Worm (Caenorhabditis elegans) whole organism, young adult: ENCODE measurements around the gene F26D2.14.

Experiments used
- B0019.2 ChIP-seq: fragments of 200-800 bp; sonication (Bioruptor generic); conservative IDR thresholded peaks from 2 replicates; pipeline ENCODE4 v1.3.6; 2022; ENCODE audit warnings: missing genetic modification reagents, missing genetic modification characterization, missing compliant biosample characterization
- B0035.1 ChIP-seq: sonication (generic microtip); optimal IDR thresholded peaks from 2 replicates; lab custom pipeline; 2016; ENCODE audit warnings: missing genetic modification characterization, mild to moderate bottlenecking, missing compliant biosample characterization, missing genotype, missing genetic modification reagents
- D2030.7 ChIP-seq: fragments of 200-800 bp; sonication (Bioruptor generic); IDR thresholded peaks from 2 replicates; pipeline ENCODE4 v1.3.6; 2022; ENCODE audit warnings: missing genetic modification reagents, missing genetic modification characterization, missing compliant biosample characterization
- F33H1.4 ChIP-seq: fragments of 200-800 bp; sonication (Bioruptor generic); IDR thresholded peaks from 2 replicates; pipeline ENCODE4 v1.3.6; 2022; ENCODE audit warnings: missing genetic modification reagents, missing genetic modification characterization, missing compliant biosample characterization
- F55B11.4 ChIP-seq: sonication (generic microtip); optimal IDR thresholded peaks from 2 replicates; lab custom pipeline; 2016; ENCODE audit warnings: missing compliant biosample characterization, missing genetic modification characterization, borderline replicate concordance; ENCODE audit not compliant: insufficient read depth
- K12H6.12 ChIP-seq: fragments of 200-800 bp; sonication (Bioruptor generic); optimal IDR thresholded peaks from 2 replicates; lab custom pipeline; 2018; ENCODE audit warnings: mild to moderate bottlenecking, missing genetic modification characterization, missing compliant biosample characterization
- Y67H2A.10 ChIP-seq: fragments of 200-800 bp; sonication (Bioruptor generic); conservative IDR thresholded peaks from 2 replicates; pipeline ENCODE4 v1.3.6; 2022; ENCODE audit warnings: missing genetic modification reagents, missing genetic modification characterization, missing compliant biosample characterization
- akir-1 ChIP-seq: fragments of 200-800 bp; sonication (Bioruptor generic); optimal IDR thresholded peaks from 2 replicates; lab custom pipeline; 2018; ENCODE audit warnings: mild to moderate bottlenecking, missing genetic modification characterization, moderate library complexity, missing compliant biosample characterization
- ama-1 ChIP-seq, 3 experiments: fragments of 150-350 bp in 1 of 3; sonication (generic microtip) in 2 of 3; optimal IDR thresholded peaks; 2 replicates each; lab custom pipeline; 2014 to 2018; ENCODE audit warnings: missing biosample characterization in 2 of 3, missing genetic modification characterization in 2 of 3, missing genetic modification reagents in 2 of 3
- attf-5 ChIP-seq: fragments of 200-800 bp; sonication (Bioruptor generic); optimal IDR thresholded peaks from 2 replicates; lab custom pipeline; 2018; ENCODE audit warnings: mild to moderate bottlenecking, missing genetic modification characterization, missing compliant biosample characterization
- ccch-3 ChIP-seq: fragments of 200-800 bp; sonication (Bioruptor generic); optimal IDR thresholded peaks from 2 replicates; lab custom pipeline; 2018; ENCODE audit warnings: mild to moderate bottlenecking, missing genetic modification characterization, missing compliant biosample characterization
- cebp-1 ChIP-seq, 2 experiments: fragments of 200-800 bp in 1 of 2; sonication (Bioruptor generic) in 1 of 2; sonication (generic microtip) in 1 of 2; IDR thresholded peaks in 1 of 2; optimal IDR thresholded peaks in 1 of 2; 2 replicates each; pipeline versions ENCODE4 v1.3.6 to Lab custom; 2017 to 2022; ENCODE audit warnings: missing compliant biosample characterization in 2 of 2, missing genetic modification characterization in 2 of 2, mild to moderate bottlenecking in 1 of 2, missing genetic modification reagents in 1 of 2, moderate library complexity in 1 of 2
- ceh-27 ChIP-seq: fragments of 200-800 bp; sonication (Bioruptor generic); optimal IDR thresholded peaks from 2 replicates; lab custom pipeline; 2018; ENCODE audit warnings: mild to moderate bottlenecking, missing genetic modification characterization, moderate library complexity, missing compliant biosample characterization
- ceh-79 ChIP-seq: sonication (generic microtip); optimal IDR thresholded peaks from 2 replicates; lab custom pipeline; 2017; ENCODE audit warnings: mild to moderate bottlenecking, missing genetic modification characterization, missing compliant biosample characterization
- chd-7 ChIP-seq: sonication (generic microtip); optimal IDR thresholded peaks from 2 replicates; lab custom pipeline; 2016; ENCODE audit warnings: mild to moderate bottlenecking, missing genetic modification characterization, moderate library complexity, missing compliant biosample characterization
- dox-1 ChIP-seq: fragments of 200-800 bp; sonication (Bioruptor generic); IDR thresholded peaks from 2 replicates; pipeline ENCODE4 v1.3.6; 2022; ENCODE audit warnings: missing genetic modification reagents, missing genetic modification characterization, missing compliant biosample characterization
- efl-1 ChIP-seq: fragments of 150-350 bp; optimal IDR thresholded peaks from 2 replicates; lab custom pipeline; 2014; ENCODE audit warnings: missing biosample characterization, missing genetic modification reagents, missing genetic modification characterization
- gei-17 ChIP-seq: fragments of 200-800 bp; sonication (Bioruptor generic); optimal IDR thresholded peaks from 2 replicates; lab custom pipeline; 2018; ENCODE audit warnings: mild to moderate bottlenecking, missing genetic modification characterization, missing compliant biosample characterization
- him-1 ChIP-seq: sonication (generic microtip); optimal IDR thresholded peaks from 2 replicates; lab custom pipeline; 2016; ENCODE audit warnings: missing genotype, missing genetic modification reagents, missing genetic modification characterization, missing compliant biosample characterization
- lin-26 ChIP-seq: fragments of 200-800 bp; sonication (Bioruptor generic); IDR thresholded peaks from 2 replicates; pipeline ENCODE4 v1.3.6; 2022; ENCODE audit warnings: missing genetic modification reagents, missing genetic modification characterization, missing compliant biosample characterization
- lir-1 ChIP-seq: fragments of 200-800 bp; sonication (Bioruptor generic); conservative IDR thresholded peaks from 2 replicates; pipeline ENCODE4 v1.3.6; 2022; ENCODE audit warnings: missing genetic modification reagents, missing genetic modification characterization, missing compliant biosample characterization
- lsl-1 ChIP-seq: fragments of 200-800 bp; sonication (Bioruptor generic); optimal IDR thresholded peaks from 2 replicates; lab custom pipeline; 2018; ENCODE audit warnings: mild to moderate bottlenecking, missing genetic modification characterization, moderate library complexity, missing compliant biosample characterization
- lsy-27 ChIP-seq: sonication (generic microtip); optimal IDR thresholded peaks from 2 replicates; lab custom pipeline; 2017; ENCODE audit warnings: missing genetic modification characterization, mild to moderate bottlenecking, missing compliant biosample characterization, antibody characterized with exemption, missing genotype, borderline replicate concordance; ENCODE audit not compliant: insufficient read depth
- madf-6 ChIP-seq: fragments of 200-800 bp; sonication (Bioruptor generic); IDR thresholded peaks from 2 replicates; pipeline ENCODE4 v1.3.6; 2022; ENCODE audit warnings: missing genetic modification reagents, missing genetic modification characterization, missing compliant biosample characterization
- nhr-120 ChIP-seq: fragments of 200-800 bp; sonication (Bioruptor generic); IDR thresholded peaks from 2 replicates; pipeline ENCODE4 v1.3.6; 2022; ENCODE audit warnings: missing genetic modification characterization, missing compliant biosample characterization
- nhr-179 ChIP-seq: sonication (generic microtip); optimal IDR thresholded peaks from 2 replicates; lab custom pipeline; 2016; ENCODE audit warnings: mild to moderate bottlenecking, missing genetic modification characterization, missing compliant biosample characterization
- nhr-27 ChIP-seq: fragments of 200-800 bp; sonication (Bioruptor generic); optimal IDR thresholded peaks from 2 replicates; lab custom pipeline; 2018; ENCODE audit warnings: mild to moderate bottlenecking, missing genetic modification characterization, moderate library complexity, missing compliant biosample characterization
- pha-4 ChIP-seq: fragments of 150-350 bp; sonication (generic microtip); optimal IDR thresholded peaks from 2 replicates; lab custom pipeline; 2014; ENCODE audit warnings: missing biosample characterization, missing genetic modification reagents, missing genetic modification characterization
- rec-8 ChIP-seq, 2 experiments: sonication (generic microtip); optimal IDR thresholded peaks; 2 replicates each; lab custom pipeline; 2016; ENCODE audit warnings: mild to moderate bottlenecking in 2 of 2, missing genetic modification characterization in 2 of 2, missing genetic modification reagents in 2 of 2, missing genotype in 2 of 2, missing biosample characterization in 1 of 2, missing compliant biosample characterization in 1 of 2, moderate library complexity in 1 of 2
- snpc-1.1 ChIP-seq: sonication (generic microtip); optimal IDR thresholded peaks from 2 replicates; lab custom pipeline; 2017; ENCODE audit warnings: missing genetic modification characterization, mild to moderate bottlenecking, missing compliant biosample characterization, antibody characterized with exemption, moderate library complexity, missing genotype, missing genetic modification reagents; ENCODE audit not compliant: insufficient read depth
- tbp1 ChIP-seq: fragments of 200-800 bp; sonication (Bioruptor generic); optimal IDR thresholded peaks from 2 replicates; lab custom pipeline; 2018; ENCODE audit warnings: mild to moderate bottlenecking, missing genetic modification characterization, missing compliant biosample characterization
- zim-3 ChIP-seq: sonication (generic microtip); optimal IDR thresholded peaks from 2 replicates; lab custom pipeline; 2017; ENCODE audit warnings: mild to moderate bottlenecking, missing genetic modification characterization, moderate library complexity, missing compliant biosample characterization
- ztf-18 ChIP-seq: sonication (generic microtip); optimal IDR thresholded peaks from 2 replicates; lab custom pipeline; 2016; ENCODE audit warnings: missing genotype, mild to moderate bottlenecking, missing genetic modification characterization, missing compliant biosample characterization
- ztf-6 ChIP-seq: fragments of 200-800 bp; sonication (Bioruptor generic); IDR thresholded peaks from 2 replicates; pipeline ENCODE4 v1.3.6; 2022; ENCODE audit warnings: missing genetic modification reagents, missing genetic modification characterization, missing compliant biosample characterization

Gene F26D2.14

DNA sequence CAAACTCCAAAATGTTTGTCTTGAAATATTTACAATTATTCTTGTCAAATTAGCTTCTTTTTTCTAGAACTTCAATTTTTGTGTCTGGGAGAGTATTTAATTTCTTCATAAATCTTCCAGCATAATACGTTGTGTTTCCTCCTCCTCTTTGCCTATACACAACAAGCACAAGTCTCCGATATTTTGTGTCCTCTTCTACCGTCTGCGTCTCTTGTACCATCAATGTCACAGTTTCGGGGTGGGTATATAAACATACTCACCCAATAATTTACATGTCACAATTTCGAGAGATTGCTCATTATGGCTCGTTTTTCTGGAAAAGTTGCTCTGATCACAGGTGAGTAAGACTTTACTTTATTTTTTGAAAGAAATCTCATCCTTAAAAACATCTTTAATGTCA is 1.9 kb downstream of the F26D2.14 start, which contains the start of gene F26D2.15:
Gene F26D2.15 (plus strand): TSS at position 301 of the 400 bp plus-strand sequence.
- TF ChIP-seq lin-26 (GFP tag; lab: Robert Waterston, UW) (no peak), rec-8 (tag; optimal IDR thresholded peaks at IDR 0.05; lab: Kevin White, UChicago) (no peak), lsl-1 (GFP tag; lab: Kevin White, UChicago) (no peak), efl-1 (GFP tag; lab: Kevin White, UChicago) (no peak), Y67H2A.10 (GFP tag; lab: Robert Waterston, UW) (no peak), ztf-6 (GFP tag; lab: Robert Waterston, UW) (no peak), ceh-79 (no peak), dox-1 (no peak)

DNA sequence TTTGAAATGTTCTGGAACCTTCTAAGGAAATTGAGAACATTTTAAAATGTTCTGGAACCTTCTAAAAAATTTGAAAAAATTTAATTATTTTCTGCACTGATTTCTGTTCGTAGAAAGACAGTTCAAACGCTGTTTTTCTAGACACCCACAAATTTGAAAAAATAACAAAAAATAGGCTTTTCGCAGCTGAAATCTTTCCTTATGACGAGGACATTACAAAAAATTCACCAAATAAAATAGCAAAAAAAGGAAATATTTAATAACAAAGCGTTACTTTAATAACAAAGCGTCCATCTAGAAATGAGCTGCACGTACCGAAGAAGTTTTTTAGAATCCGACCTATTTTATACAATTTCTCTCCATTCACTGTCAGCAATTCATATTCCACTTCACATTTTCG is 8.0 kb downstream of the F26D2.14 start, which contains the start of gene srh-141:
Gene srh-141 (plus strand): TSS at position 301 of the 400 bp plus-strand sequence.
- no peak for TF ChIP-seq ccch-3 (GFP tag; lab: Kevin White, UChicago)
- TF ChIP-seq nhr-179 (tag; lab: Kevin White, UChicago) = no peak
- no peak for TF ChIP-seq madf-6
- no peak for TF ChIP-seq tbp1 (GFP tag; lab: Kevin White, UChicago)
- TF ChIP-seq ama-1 (optimal IDR thresholded peaks at IDR 0.05; lab: Kevin White, UChicago) = no peak
- no peak for TF ChIP-seq ama-1 (GFP tag; optimal IDR thresholded peaks at IDR 0.05; lab: Kevin White, UChicago)
- TF ChIP-seq snpc-1.1 (tag; lab: Kevin White, UChicago) = no peak
- no peak for TF ChIP-seq akir-1 (GFP tag; lab: Kevin White, UChicago)
- no peak for TF ChIP-seq lsy-27 (tag; lab: Kevin White, UChicago)
- no peak for TF ChIP-seq ztf-6 (GFP tag; lab: Robert Waterston, UW)
- no peak for TF ChIP-seq D2030.7 (GFP tag; lab: Robert Waterston, UW)
- no peak for TF ChIP-seq F33H1.4 (GFP tag; lab: Robert Waterston, UW)
- TF ChIP-seq cebp-1 (GFP tag; IDR thresholded peaks at IDR 0.05; lab: Robert Waterston, UW) = no peak
- TF ChIP-seq cebp-1 (tag; optimal IDR thresholded peaks at IDR 0.05; lab: Kevin White, UChicago) = no peak

DNA sequence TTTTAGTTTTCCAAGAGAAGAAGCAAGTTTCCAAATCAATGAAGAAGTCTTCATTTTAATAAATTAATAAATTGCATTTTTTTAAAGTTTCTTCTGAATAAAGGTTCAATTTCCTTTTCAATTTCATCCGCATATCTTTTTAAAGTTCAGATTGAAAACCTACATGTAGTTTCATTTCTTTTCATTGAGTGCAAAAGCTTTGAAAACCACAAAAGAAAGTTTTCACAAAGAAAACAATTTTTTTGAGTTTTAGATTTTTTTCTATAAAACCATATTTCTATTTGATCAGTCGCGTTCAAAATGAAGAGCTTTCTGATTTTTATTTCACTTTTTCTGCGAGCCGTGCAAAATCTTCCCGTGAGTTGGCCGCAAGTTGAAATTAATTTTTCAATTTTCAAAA is 10.0 kb downstream of the F26D2.14 start, which contains the start of gene T08G3.6:
Gene T08G3.6 (plus strand): TSS at position 301 of the 400 bp plus-strand sequence.
- TF ChIP-seq B0035.1 (tag; lab: Kevin White, UChicago) (no peak), nhr-179 (tag; lab: Kevin White, UChicago) (no peak), him-1 (tag; lab: Kevin White, UChicago) (no peak), attf-5 (GFP tag; lab: Kevin White, UChicago) (no peak), zim-3 (tag; lab: Kevin White, UChicago) (no peak), nhr-120 (no peak), B0019.2 (no peak), ztf-18 (tag; lab: Kevin White, UChicago) (no peak), ceh-27 (GFP tag; lab: Kevin White, UChicago) (no peak), F55B11.4 (tag; lab: Kevin White, UChicago) (no peak), madf-6 (no peak), chd-7 (tag; lab: Kevin White, UChicago) (no peak), gei-17 (no peak), lir-1 (GFP tag; lab: Robert Waterston, UW) (no peak), K12H6.12 (no peak)
- TF ChIP-seq, all 124 proteins: peak for 0

DNA sequence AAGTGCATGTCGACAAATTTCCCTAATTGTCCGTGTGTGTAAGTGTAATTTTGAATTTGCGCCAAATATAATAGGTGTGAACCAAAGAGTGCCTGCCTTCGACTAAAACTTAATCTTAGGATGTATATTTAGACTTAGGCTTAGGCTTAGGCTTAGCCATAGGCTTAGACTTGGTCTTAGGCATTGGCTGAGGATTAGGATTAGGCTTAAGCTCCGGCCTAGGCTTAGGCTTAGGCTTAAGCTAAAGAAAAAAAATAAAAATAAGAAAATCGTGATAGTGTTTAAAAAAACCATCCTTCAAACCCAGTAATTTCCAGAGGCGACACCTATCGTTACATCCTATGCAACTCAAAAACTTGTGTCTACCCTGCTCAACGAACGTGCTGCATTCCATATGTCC is 10.5 kb downstream of the F26D2.14 start:
- TF ChIP-seq nhr-27 (tag; lab: Kevin White, UChicago) (no peak), pha-4 (tag; lab: Kevin White, UChicago) (no peak)
